In the genomic region with DNA sequence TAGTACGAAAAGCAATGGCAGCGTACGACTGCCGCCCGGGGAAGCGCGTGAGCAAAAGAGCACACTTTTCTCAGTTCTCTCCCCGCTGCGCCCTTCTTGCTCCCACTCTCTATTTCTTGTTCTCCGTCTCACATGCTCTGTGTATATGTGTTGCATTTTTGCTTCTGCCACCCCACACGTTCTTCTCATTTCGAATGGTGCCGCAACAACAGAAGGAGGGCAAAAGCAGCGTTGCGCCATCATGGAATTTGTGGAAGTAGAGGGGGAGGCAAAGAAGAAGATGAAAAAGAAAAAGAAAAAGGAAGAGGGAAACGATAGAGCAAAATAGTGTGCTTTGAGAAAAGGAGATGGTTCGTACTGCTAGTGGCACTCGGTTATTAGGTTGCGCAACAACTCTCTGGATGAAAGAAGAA, we compare ENCODE assay signal across 4 worm cellular contexts.
TF ChIP-seq lines count a peak whose summit lies in the region.

No protein-coding gene starts in this region.

TF ChIP-seq in whole organism, L2 larva, 48 proteins besides CTCF, POLR2A, EP300 and RAD21 (continues in another document):
- TF ChIP-seq lin-39 (tag; optimal IDR thresholded peaks at IDR 0.05; lab: Kevin White, UChicago) (no peak), F13H6.1 (tag; optimal IDR thresholded peaks at IDR 0.05; lab: Kevin White, UChicago) (peak; percentile 90), lsy-2 (tag; optimal IDR thresholded peaks at IDR 0.05; lab: Kevin White, UChicago) (peak; percentile 41 to 70), gmeb-1 (tag; optimal IDR thresholded peaks at IDR 0.05; lab: Kevin White, UChicago) (no peak), mbf-1 (tag; optimal IDR thresholded peaks at IDR 0.05; lab: Kevin White, UChicago) (no peak), ZK546.5 (tag; optimal IDR thresholded peaks at IDR 0.05; lab: Kevin White, UChicago) (no peak), skn-1 (tag; optimal IDR thresholded peaks at IDR 0.05; lab: Kevin White, UChicago) (no peak), Y55F3AM.14 (GFP tag; optimal IDR thresholded peaks at IDR 0.05; lab: Kevin White, UChicago) (peak; percentile 86), sma-3 (GFP tag; optimal IDR thresholded peaks at IDR 0.05; lab: Kevin White, UChicago) (no peak), dmd-4 (tag; optimal IDR thresholded peaks at IDR 0.05; lab: Kevin White, UChicago) (no peak), elt-1 (tag; optimal IDR thresholded peaks at IDR 0.05; lab: Kevin White, UChicago) (no peak), mab-5 (tag; optimal IDR thresholded peaks at IDR 0.05; lab: Kevin White, UChicago) (no peak), alr-1 (tag; optimal IDR thresholded peaks at IDR 0.05; lab: Kevin White, UChicago) (no peak), ama-1 (optimal IDR thresholded peaks at IDR 0.05; lab: Kevin White, UChicago) (peak; percentile 26), lin-11 (tag; optimal IDR thresholded peaks at IDR 0.05; lab: Kevin White, UChicago) (peak; percentile 69), sem-4 (tag; optimal IDR thresholded peaks at IDR 0.05; lab: Kevin White, UChicago) (peak; percentile 84), nhr-10 (tag; optimal IDR thresholded peaks at IDR 0.05; lab: Kevin White, UChicago) (no peak), unc-55 (GFP tag; optimal IDR thresholded peaks at IDR 0.05; lab: Kevin White, UChicago) (peak; percentile 80), peb-1 (tag; optimal IDR thresholded peaks at IDR 0.05; lab: Kevin White, UChicago) (no peak), egl-27 (tag; optimal IDR thresholded peaks at IDR 0.05; lab: Kevin White, UChicago) (peak; percentile 54), nhr-23 (tag; optimal IDR thresholded peaks at IDR 0.05; lab: Kevin White, UChicago) (no peak), C34F6.9 (tag; optimal IDR thresholded peaks at IDR 0.05; lab: Kevin White, UChicago) (peak; percentile 89), nhr-11 (tag; optimal IDR thresholded peaks at IDR 0.05; lab: Kevin White, UChicago) (no peak)

TF ChIP-seq in whole organism, L4 larva, 104 proteins besides CTCF, POLR2A, EP300 and RAD21 (continues in another document):
- TF ChIP-seq spr-1 (tag; optimal IDR thresholded peaks at IDR 0.05; lab: Kevin White, UChicago) (peak; percentile 21), snpc-1.2 (GFP tag; IDR thresholded peaks at IDR 0.05; lab: Robert Waterston, UW) (no peak), ceh-82 (tag; optimal IDR thresholded peaks at IDR 0.05; lab: Kevin White, UChicago) (no peak), T26A8.4 (GFP tag; IDR thresholded peaks at IDR 0.05; lab: Robert Waterston, UW) (no peak), mdl-1 (tag; optimal IDR thresholded peaks at IDR 0.05; lab: Kevin White, UChicago) (peak; percentile 48 to 92), sdz-12 (GFP tag; optimal IDR thresholded peaks at IDR 0.05; lab: Kevin White, UChicago) (no peak), nhr-102 (tag; optimal IDR thresholded peaks at IDR 0.05; lab: Kevin White, UChicago) (no peak), zip-11 (GFP tag; IDR thresholded peaks at IDR 0.05; lab: Robert Waterston, UW) (no peak), snpc-4 (tag; optimal IDR thresholded peaks at IDR 0.05; lab: Kevin White, UChicago) (no peak), nhr-237 (tag; optimal IDR thresholded peaks at IDR 0.05; lab: Kevin White, UChicago) (no peak), daf-12 (tag; optimal IDR thresholded peaks at IDR 0.05; lab: Kevin White, UChicago) (no peak), dmd-9 (GFP tag; IDR thresholded peaks at IDR 0.05; lab: Robert Waterston, UW) (no peak), zag-1 (tag; optimal IDR thresholded peaks at IDR 0.05; lab: Kevin White, UChicago) (no peak), zfp-3 (GFP tag; conservative IDR thresholded peaks at IDR 0.05; lab: Robert Waterston, UW) (no peak), nhr-41 (GFP tag; IDR thresholded peaks at IDR 0.05; lab: Robert Waterston, UW) (no peak), mxl-2 (GFP tag; conservative IDR thresholded peaks at IDR 0.05; lab: Robert Waterston, UW) (no peak), set-16 (GFP tag; IDR thresholded peaks at IDR 0.05; lab: Robert Waterston, UW) (peak; percentile 67), madf-5 (GFP tag; IDR thresholded peaks at IDR 0.05; lab: Robert Waterston, UW) (no peak), nhr-10 (tag; optimal IDR thresholded peaks at IDR 0.05; lab: Kevin White, UChicago) (no peak), aly-2 (tag; optimal IDR thresholded peaks at IDR 0.05; lab: Kevin White, UChicago) (no peak), daf-8 (GFP tag; IDR thresholded peaks at IDR 0.05; lab: Robert Waterston, UW) (no peak), nhr-77 (tag; optimal IDR thresholded peaks at IDR 0.05; lab: Kevin White, UChicago) (no peak), lin-38 (GFP tag; IDR thresholded peaks at IDR 0.05; lab: Robert Waterston, UW) (0 out of 2 replicates have a peak, but pooled peaks have one; percentile 19), lin-39 (tag; optimal IDR thresholded peaks at IDR 0.05; lab: Kevin White, UChicago) (no peak)

TF ChIP-seq in whole organism, late embryonic, 69 proteins besides CTCF, POLR2A, EP300 and RAD21 (continues in another document):
- no peak for TF ChIP-seq odd-2 (tag; optimal IDR thresholded peaks at IDR 0.05; lab: Kevin White, UChicago)
- TF ChIP-seq unc-3 (GFP tag; conservative IDR thresholded peaks at IDR 0.05; lab: Robert Waterston, UW), result no peak
- no peak for TF ChIP-seq unc-3 (tag; optimal IDR thresholded peaks at IDR 0.05; lab: Kevin White, UChicago)
- TF ChIP-seq ceh-34 (tag; optimal IDR thresholded peaks at IDR 0.05; lab: Kevin White, UChicago), result peak; percentile 61
- TF ChIP-seq syd-9 (tag; optimal IDR thresholded peaks at IDR 0.05; lab: Kevin White, UChicago), result peak; percentile 43
- TF ChIP-seq ceh-48 (tag; optimal IDR thresholded peaks at IDR 0.05; lab: Kevin White, UChicago), result no peak
- no peak for TF ChIP-seq sox-2 (GFP tag; IDR thresholded peaks at IDR 0.05; lab: Robert Waterston, UW)
- TF ChIP-seq ceh-2 (tag; optimal IDR thresholded peaks at IDR 0.05; lab: Kevin White, UChicago), result no peak
- no peak for TF ChIP-seq Y22D7AL.16 (tag; optimal IDR thresholded peaks at IDR 0.05; lab: Kevin White, UChicago)
- TF ChIP-seq elt-2 (tag; optimal IDR thresholded peaks at IDR 0.05; lab: Kevin White, UChicago), result no peak
- TF ChIP-seq rnt-1 (tag; optimal IDR thresholded peaks at IDR 0.05; lab: Kevin White, UChicago), result peak; percentile 11
- no peak for TF ChIP-seq ttx-3 (tag; optimal IDR thresholded peaks at IDR 0.05; lab: Kevin White, UChicago)
- TF ChIP-seq mec-3 (tag; optimal IDR thresholded peaks at IDR 0.05; lab: Kevin White, UChicago; ENCODE audit: borderline replicate concordance), result peak; percentile 29
- TF ChIP-seq nhr-232 (tag; optimal IDR thresholded peaks at IDR 0.05; lab: Kevin White, UChicago), result no peak
- no peak for TF ChIP-seq pax-1 (tag; optimal IDR thresholded peaks at IDR 0.05; lab: Kevin White, UChicago)
- peak; percentile 52 for TF ChIP-seq C08G9.2 (tag; optimal IDR thresholded peaks at IDR 0.05; lab: Kevin White, UChicago)
- no peak for TF ChIP-seq npax-4 (tag; optimal IDR thresholded peaks at IDR 0.05; lab: Kevin White, UChicago)
- TF ChIP-seq unc-86 (tag; optimal IDR thresholded peaks at IDR 0.05; lab: Kevin White, UChicago), result no peak
- TF ChIP-seq hlh-8 (tag; optimal IDR thresholded peaks at IDR 0.05; lab: Kevin White, UChicago), result peak; percentile 41
- TF ChIP-seq hlh-15 (tag; optimal IDR thresholded peaks at IDR 0.05; lab: Kevin White, UChicago), result no peak
- no peak for TF ChIP-seq gmeb-2 (tag; optimal IDR thresholded peaks at IDR 0.05; lab: Kevin White, UChicago)
- TF ChIP-seq ahr-1 (tag; optimal IDR thresholded peaks at IDR 0.05; lab: Kevin White, UChicago), result no peak
- TF ChIP-seq nfya-1 (tag; optimal IDR thresholded peaks at IDR 0.05; lab: Kevin White, UChicago), result peak; percentile 69
- TF ChIP-seq ama-1 (optimal IDR thresholded peaks at IDR 0.05; lab: Kevin White, UChicago), result no peak
- TF ChIP-seq zip-5 (tag; optimal IDR thresholded peaks at IDR 0.05; lab: Kevin White, UChicago), result no peak

TF ChIP-seq in whole organism, mixed stage, embryonic, 35 proteins besides CTCF, POLR2A, EP300 and RAD21:
- no peak for TF ChIP-seq nhr-28 (tag; optimal IDR thresholded peaks at IDR 0.05; lab: Kevin White, UChicago)
- peak; percentile 21 for TF ChIP-seq bed-3 (GFP tag; optimal IDR thresholded peaks at IDR 0.05; lab: Kevin White, UChicago)
- TF ChIP-seq mep-1 (tag; optimal IDR thresholded peaks at IDR 0.05; lab: Kevin White, UChicago), result no peak
- no peak for TF ChIP-seq nhr-2 (tag; optimal IDR thresholded peaks at IDR 0.05; lab: Kevin White, UChicago)
- TF ChIP-seq nhr-237 (tag; optimal IDR thresholded peaks at IDR 0.05; lab: Kevin White, UChicago), result peak; percentile 23
- TF ChIP-seq tbx-8 (GFP tag; optimal IDR thresholded peaks at IDR 0.05; lab: Kevin White, UChicago), result no peak
- peak; percentile 24 for TF ChIP-seq unc-62 (GFP tag; optimal IDR thresholded peaks at IDR 0.05; lab: Kevin White, UChicago)
- no peak for TF ChIP-seq flh-1 (GFP tag; optimal IDR thresholded peaks at IDR 0.05; lab: Kevin White, UChicago)
- TF ChIP-seq ham-2 (GFP tag; optimal IDR thresholded peaks at IDR 0.05; lab: Kevin White, UChicago), result peak; percentile 5
- peak; percentile 41 for TF ChIP-seq mls-2 (tag; optimal IDR thresholded peaks at IDR 0.05; lab: Kevin White, UChicago)
- TF ChIP-seq sptf-1 (tag; optimal IDR thresholded peaks at IDR 0.05; lab: Kevin White, UChicago), result peak; percentile 8
- TF ChIP-seq unc-120 (tag; optimal IDR thresholded peaks at IDR 0.05; lab: Kevin White, UChicago; ENCODE audit: poor library complexity, severe bottlenecking), result peak; percentile 90
- TF ChIP-seq ces-1 (GFP tag; optimal IDR thresholded peaks at IDR 0.05; lab: Kevin White, UChicago), result peak; percentile 76
- TF ChIP-seq ztf-11 (tag; optimal IDR thresholded peaks at IDR 0.05; lab: Kevin White, UChicago), result no peak
- no peak for TF ChIP-seq elt-1 (tag; optimal IDR thresholded peaks at IDR 0.05; lab: Kevin White, UChicago; ENCODE audit: borderline replicate concordance, insufficient read depth)
